Worm (Caenorhabditis elegans) whole organism, L1 larva: ENCODE data around the gene nhr-21.

Experiments used
- C16A3.4 ChIP-seq: fragments of 150-350 bp; optimal IDR thresholded peaks from 2 replicates; lab custom pipeline; 2014; ENCODE audit warnings: missing biosample characterization, missing genetic modification characterization
- ets-5 ChIP-seq: fragments of 200-800 bp; sonication (Bioruptor generic); IDR thresholded peaks from 2 replicates; pipeline ENCODE4 v1.3.6; 2022; ENCODE audit warnings: missing genetic modification characterization, missing compliant biosample characterization
- ztf-4 ChIP-seq: fragments of 150-350 bp; optimal IDR thresholded peaks from 2 replicates; lab custom pipeline; 2014; ENCODE audit warnings: missing biosample characterization, missing genetic modification characterization

ce11 chrII:7341572-7342303 lies 2.7 kb downstream of the nhr-21 start:
- no peak for TF ChIP-seq ets-5 (GFP tag; lab: Robert Waterston, UW)
- no peak for TF ChIP-seq ztf-4 (tag; lab: Kevin White, UChicago)
- TF ChIP-seq C16A3.4 = no peak
